Fruit fly (Drosophila melanogaster) whole organism, pupa: ENCODE data around the gene CG8319.

ENCODE experiments used
- CG10348 ChIP-seq: fragments of 200-800 bp; sonication (Bioruptor generic); IDR thresholded peaks from 2 replicates; pipeline ENCODE4 v1.3.6; 2022; ENCODE audit warnings: missing biosample characterization, missing genetic modification characterization
- CG12605 ChIP-seq: fragments of 200-800 bp; sonication (Bioruptor generic); IDR thresholded peaks from 2 replicates; pipeline ENCODE4 v1.3.6; 2022; ENCODE audit warnings: missing biosample characterization, missing genetic modification characterization
- CG13204 ChIP-seq: fragments of 200-800 bp; sonication (Bioruptor generic); optimal IDR thresholded peaks from 2 replicates; lab custom pipeline; 2018; ENCODE audit warnings: missing biosample characterization, mild to moderate bottlenecking, missing genetic modification characterization, moderate library complexity
- CG14655 ChIP-seq: fragments of 200-800 bp; sonication (Bioruptor generic); optimal IDR thresholded peaks from 3 replicates; lab custom pipeline; 2017; ENCODE audit warnings: mild to moderate bottlenecking, missing biosample characterization, missing genetic modification reagents, missing genetic modification characterization
- CG15710 ChIP-seq: fragments of 200-800 bp; sonication (Bioruptor generic); optimal IDR thresholded peaks from 2 replicates; lab custom pipeline; 2018; ENCODE audit warnings: missing biosample characterization, mild to moderate bottlenecking, missing genetic modification characterization, moderate library complexity
- CG17806 ChIP-seq: fragments of 200-800 bp; sonication (Bioruptor generic); optimal IDR thresholded peaks from 2 replicates; lab custom pipeline; 2018; ENCODE audit warnings: missing biosample characterization, mild to moderate bottlenecking, missing genetic modification characterization, moderate library complexity
- CG32121 ChIP-seq: fragments of 200-800 bp; sonication (Bioruptor generic); IDR thresholded peaks from 2 replicates; pipeline ENCODE4 v1.3.6; 2022; ENCODE audit warnings: missing biosample characterization, missing genetic modification characterization
- CG34367 ChIP-seq: fragments of 200-800 bp; sonication (Bioruptor generic); optimal IDR thresholded peaks from 2 replicates; lab custom pipeline; 2018; ENCODE audit warnings: missing biosample characterization, mild to moderate bottlenecking, missing genetic modification characterization
- CG4496 ChIP-seq: fragments of 200-800 bp; sonication (Bioruptor generic); IDR thresholded peaks from 3 replicates; pipeline ENCODE4 v1.3.6; 2022; ENCODE audit warnings: missing biosample characterization, missing genetic modification characterization
- CG8159 ChIP-seq: fragments of 200-800 bp; sonication (Bioruptor generic); optimal IDR thresholded peaks from 3 replicates; lab custom pipeline; 2018; ENCODE audit warnings: missing biosample characterization, mild to moderate bottlenecking, missing genetic modification characterization, moderate library complexity
- CG8301 ChIP-seq: fragments of 200-800 bp; sonication (Bioruptor generic); optimal IDR thresholded peaks from 2 replicates; lab custom pipeline; 2018; ENCODE audit warnings: missing biosample characterization, mild to moderate bottlenecking, missing genetic modification characterization
- CG9948 ChIP-seq: fragments of 200-800 bp; sonication (Bioruptor generic); optimal IDR thresholded peaks from 2 replicates; lab custom pipeline; 2018; ENCODE audit warnings: missing biosample characterization, mild to moderate bottlenecking, missing genetic modification characterization, moderate library complexity
- D1 ChIP-seq: fragments of 200-800 bp; sonication (Bioruptor generic); optimal IDR thresholded peaks from 2 replicates; lab custom pipeline; 2018; ENCODE audit warnings: missing biosample characterization, mild to moderate bottlenecking, missing genetic modification characterization, moderate library complexity
- EcR ChIP-seq: fragments of 200-800 bp; sonication (Bioruptor generic); optimal IDR thresholded peaks from 3 replicates; lab custom pipeline; 2019; ENCODE audit warnings: missing biosample characterization, missing genetic modification characterization, mild to moderate bottlenecking, moderate library complexity, missing genetic modification reagents
- Ets98B ChIP-seq: fragments of 200-800 bp; sonication (Bioruptor generic); IDR thresholded peaks from 2 replicates; pipeline ENCODE4 v1.3.6; 2022; ENCODE audit warnings: missing biosample characterization, missing genetic modification characterization
- Pif1A ChIP-seq: fragments of 200-800 bp; sonication (Bioruptor generic); optimal IDR thresholded peaks from 3 replicates; lab custom pipeline; 2016; ENCODE audit warnings: missing biosample characterization, missing genetic modification characterization
- Pif1B ChIP-seq: fragments of 200-800 bp; sonication (Bioruptor generic); optimal IDR thresholded peaks from 3 replicates; lab custom pipeline; 2016; ENCODE audit warnings: missing biosample characterization, missing genetic modification characterization
- Snoo ChIP-seq: fragments of 200-800 bp; sonication (Bioruptor generic); optimal IDR thresholded peaks from 3 replicates; lab custom pipeline; 2017; ENCODE audit warnings: missing biosample characterization, mild to moderate bottlenecking, missing genetic modification characterization, inconsistent platforms
- fd96Ca ChIP-seq: fragments of 200-800 bp; sonication (Bioruptor generic); IDR thresholded peaks from 3 replicates; pipeline ENCODE4 v1.3.6; 2022; ENCODE audit warnings: missing biosample characterization, missing genetic modification characterization
- gl ChIP-seq: fragments of 200-800 bp; sonication (Bioruptor generic); optimal IDR thresholded peaks from 2 replicates; lab custom pipeline; 2018; ENCODE audit warnings: missing biosample characterization, mild to moderate bottlenecking, missing genetic modification characterization
- rn ChIP-seq: fragments of 200-800 bp; sonication (Bioruptor generic); IDR thresholded peaks from 2 replicates; pipeline ENCODE4 v1.3.6; 2022; ENCODE audit warnings: missing biosample characterization, missing genetic modification characterization

The CG8319 gene

dm6 chr3R:9612217-9612616 is 14.9 kb upstream of the CG8319 start:
- no peak for TF ChIP-seq CG15710

DNA sequence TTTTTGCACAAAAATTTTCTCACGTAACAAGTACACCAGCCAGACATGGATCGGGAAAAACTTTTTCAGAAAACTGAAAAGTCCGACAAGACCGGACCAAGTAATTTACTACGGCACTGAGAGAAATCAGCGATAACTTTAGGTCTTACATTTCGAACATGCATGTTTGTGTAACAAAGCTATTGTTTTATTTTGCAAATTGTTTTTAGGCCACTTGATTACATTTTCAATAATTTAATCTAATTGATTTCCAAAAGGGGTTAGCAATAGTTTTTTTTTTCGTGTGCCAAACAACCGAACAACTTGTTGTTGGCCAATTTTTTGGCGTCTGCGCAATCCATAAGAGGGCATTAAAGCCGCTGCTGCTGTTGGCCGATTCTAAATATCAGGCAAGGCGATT is 14.0 kb upstream of the CG8319 start:
- TF ChIP-seq CG10348 (GFP tag; lab: Robert Waterston, UW) (peak; percentile 65), CG17806 (tag; lab: Kevin White, UChicago) (peak; percentile 70), CG12605 (GFP tag; lab: Robert Waterston, UW) (peak; percentile 90), CG14655 (GFP tag; lab: Kevin White, UChicago) (peak; percentile 83), EcR (GFP tag; lab: Kevin White, UChicago) (no peak), CG8301 (tag; lab: Kevin White, UChicago) (peak; percentile 87), CG13204 (GFP tag; lab: Kevin White, UChicago) (no peak), CG8159 (peak; percentile 62), CG15710 (peak; percentile 24), Pif1B (peak; percentile 84), CG32121 (peak; percentile 95), Snoo (peak; percentile 84), fd96Ca (GFP tag; lab: Robert Waterston, UW) (peak; percentile 94), rn (GFP tag; lab: Robert Waterston, UW) (peak; percentile 84), D1 (no peak), CG9948 (peak; percentile 52), gl (tag; lab: Kevin White, UChicago) (no peak), CG4496 (peak; percentile 96), CG34367 (tag; lab: Kevin White, UChicago) (peak; percentile 29), Ets98B (GFP tag; lab: Robert Waterston, UW) (peak; percentile 95), Pif1A (peak; percentile 92)

DNA sequence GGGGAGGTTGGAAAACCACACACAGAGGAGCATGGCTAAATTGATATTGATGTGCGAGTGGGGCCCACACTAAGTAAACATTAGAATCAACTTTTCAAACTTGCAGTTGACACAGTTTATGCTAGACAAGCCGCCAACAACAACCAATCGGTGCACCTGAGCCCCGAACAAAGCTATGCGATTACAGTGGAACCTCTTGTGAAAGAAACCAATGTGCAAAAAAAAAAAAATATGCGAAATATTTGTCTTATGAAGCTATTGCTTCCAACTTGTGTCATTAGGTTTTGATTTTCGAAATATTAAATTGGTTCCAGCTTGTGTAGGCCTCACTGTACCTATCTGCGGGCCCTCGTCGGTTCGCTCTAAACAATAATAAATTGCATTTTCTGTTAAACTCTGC is 8.8 kb upstream of the CG8319 start:
- TF ChIP-seq EcR (GFP tag; lab: Kevin White, UChicago) (no peak), gl (tag; lab: Kevin White, UChicago) (no peak), CG8301 (tag; lab: Kevin White, UChicago) (peak; percentile 82), D1 (no peak), rn (GFP tag; lab: Robert Waterston, UW) (peak; percentile 81), CG14655 (GFP tag; lab: Kevin White, UChicago) (peak; percentile 77), CG34367 (tag; lab: Kevin White, UChicago) (no peak), CG13204 (GFP tag; lab: Kevin White, UChicago) (no peak), fd96Ca (GFP tag; lab: Robert Waterston, UW) (peak; percentile 94), CG15710 (peak; percentile 35), CG9948 (peak; percentile 51), CG10348 (GFP tag; lab: Robert Waterston, UW) (peak; percentile 72; the same call in 1 of the 2 replicates), CG12605 (GFP tag; lab: Robert Waterston, UW) (peak; percentile 86), Snoo (peak; percentile 13), Pif1A (peak; percentile 54), CG8159 (peak; percentile 56), Ets98B (GFP tag; lab: Robert Waterston, UW) (peak; percentile 92), Pif1B (peak; percentile 10), CG4496 (peak; percentile 95), CG17806 (tag; lab: Kevin White, UChicago) (peak; percentile 51), CG32121 (peak; percentile 93)
- TF ChIP-seq, all 21 proteins: peak for 16

DNA sequence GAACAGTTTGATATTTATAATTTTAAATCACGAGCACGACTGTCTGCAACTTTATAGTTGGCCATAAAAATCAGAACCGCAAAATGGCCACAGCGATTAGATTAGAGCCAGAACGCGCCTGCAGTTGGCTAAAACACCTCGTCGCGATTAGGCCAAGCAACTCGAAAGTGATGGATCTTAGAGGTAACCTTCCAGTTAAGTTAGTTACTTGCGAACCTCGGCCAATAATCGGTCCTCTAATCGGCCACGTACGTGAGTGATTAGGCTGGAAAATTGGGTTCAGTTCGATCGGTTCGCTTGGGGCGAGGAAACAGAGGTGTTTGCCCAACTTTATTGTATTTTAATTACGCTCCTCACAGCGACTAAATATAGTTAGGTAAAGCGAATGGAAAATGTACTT is 6.8 kb upstream of the CG8319 start:
- no peak for TF ChIP-seq CG8159
- no peak for TF ChIP-seq EcR (GFP tag; lab: Kevin White, UChicago)
- TF ChIP-seq CG13204 (GFP tag; lab: Kevin White, UChicago): no peak
- no peak for TF ChIP-seq gl (tag; lab: Kevin White, UChicago)
- no peak for TF ChIP-seq CG4496
- no peak for TF ChIP-seq D1
- TF ChIP-seq fd96Ca (GFP tag; lab: Robert Waterston, UW): no peak
- TF ChIP-seq CG14655 (GFP tag; lab: Kevin White, UChicago): no peak
- no peak for TF ChIP-seq rn (GFP tag; lab: Robert Waterston, UW)
- TF ChIP-seq Snoo: no peak
- TF ChIP-seq CG10348 (GFP tag; lab: Robert Waterston, UW): no peak
- TF ChIP-seq CG15710: no peak
- no peak for TF ChIP-seq Ets98B (GFP tag; lab: Robert Waterston, UW)
- no peak for TF ChIP-seq CG9948
- TF ChIP-seq CG34367 (tag; lab: Kevin White, UChicago): no peak
- no peak for TF ChIP-seq Pif1A
- TF ChIP-seq CG32121: no peak
- no peak for TF ChIP-seq CG8301 (tag; lab: Kevin White, UChicago)
- TF ChIP-seq, all 21 proteins: peak for 0

DNA sequence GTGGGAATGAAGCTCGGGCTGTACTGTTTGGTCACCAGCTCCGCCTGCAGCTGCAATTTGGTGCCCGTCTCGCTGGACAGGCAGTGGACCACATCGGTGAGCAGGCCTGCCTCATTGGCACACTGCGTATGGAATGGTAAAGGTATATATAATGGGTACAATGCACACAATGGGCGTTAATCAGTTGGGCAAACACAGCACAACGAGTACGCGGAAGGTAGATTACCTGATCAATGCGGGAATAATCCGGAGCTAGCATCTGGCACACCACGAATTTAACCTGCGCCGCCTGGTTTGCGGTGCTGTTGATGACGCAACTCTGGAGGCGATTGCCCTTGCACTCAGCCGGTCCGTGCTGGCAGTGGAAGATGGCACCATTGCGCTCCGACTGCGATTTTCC is 1.7 kb upstream of the CG8319 start:
- no peak for TF ChIP-seq CG14655 (GFP tag; lab: Kevin White, UChicago)
- TF ChIP-seq EcR (GFP tag; lab: Kevin White, UChicago): peak; percentile 16
- no peak for TF ChIP-seq D1
- TF ChIP-seq CG9948: no peak
- TF ChIP-seq Pif1A: no peak
- TF ChIP-seq CG10348 (GFP tag; lab: Robert Waterston, UW): no peak
- no peak for TF ChIP-seq CG8159
- no peak for TF ChIP-seq Snoo
- no peak for TF ChIP-seq CG15710
- TF ChIP-seq CG17806 (tag; lab: Kevin White, UChicago): no peak
- TF ChIP-seq gl (tag; lab: Kevin White, UChicago): no peak
- peak; percentile 24; the same call in 1 of the 2 replicates for TF ChIP-seq CG32121
- TF ChIP-seq rn (GFP tag; lab: Robert Waterston, UW): no peak
- TF ChIP-seq CG4496: no peak
- 0 out of 2 replicates have a peak, but pooled peaks have one; percentile 8 for TF ChIP-seq CG12605 (GFP tag; lab: Robert Waterston, UW)
- no peak for TF ChIP-seq fd96Ca (GFP tag; lab: Robert Waterston, UW)

- no peak for TF ChIP-seq Ets98B (GFP tag; lab: Robert Waterston, UW)
- peak; percentile 3 for TF ChIP-seq EcR (GFP tag; lab: Kevin White, UChicago)
These were observed 855 bp upstream of the CG8319 start for dm6 chr3R:9626266-9626665.
